Fruit fly (Drosophila melanogaster) whole organism, adult: ENCODE data around the gene CG9269.

Experiments used
- CG11617 ChIP-seq: fragments of 200-800 bp; sonication (Bioruptor generic); optimal IDR thresholded peaks from 2 replicates; lab custom pipeline; 2017; ENCODE audit warnings: mild to moderate bottlenecking, missing biosample characterization, missing genetic modification reagents, missing genetic modification characterization
- CG12768 ChIP-seq: fragments of 200-800 bp; sonication (Bioruptor generic); optimal IDR thresholded peaks from 2 replicates; lab custom pipeline; 2017; ENCODE audit warnings: missing biosample characterization, missing genetic modification characterization, mild to moderate bottlenecking, moderate library complexity, missing genetic modification reagents
- CG14711 ChIP-seq: fragments of 200-800 bp; sonication (Bioruptor generic); optimal IDR thresholded peaks from 2 replicates; lab custom pipeline; 2018; ENCODE audit warnings: missing biosample characterization, mild to moderate bottlenecking, missing genetic modification characterization, moderate library complexity
- CG1620 ChIP-seq: fragments of 200-800 bp; sonication (Bioruptor generic); optimal IDR thresholded peaks from 2 replicates; lab custom pipeline; 2016; ENCODE audit warnings: missing biosample characterization, missing genetic modification characterization
- CG33017 ChIP-seq: fragments of 200-800 bp; sonication (Bioruptor generic); optimal IDR thresholded peaks from 2 replicates; lab custom pipeline; 2018; ENCODE audit warnings: missing biosample characterization, mild to moderate bottlenecking, missing genetic modification characterization, moderate library complexity
- CG5204 ChIP-seq: fragments of 200-800 bp; sonication (Bioruptor generic); optimal IDR thresholded peaks from 2 replicates; lab custom pipeline; 2016; ENCODE audit warnings: missing biosample characterization, missing genetic modification characterization
- CG7045 ChIP-seq: fragments of 200-800 bp; sonication (Bioruptor generic); optimal IDR thresholded peaks from 2 replicates; lab custom pipeline; 2017; ENCODE audit warnings: missing biosample characterization, mild to moderate bottlenecking, missing genetic modification characterization
- CG7101 ChIP-seq: fragments of 200-800 bp; sonication (Bioruptor generic); optimal IDR thresholded peaks from 2 replicates; lab custom pipeline; 2018; ENCODE audit warnings: missing biosample characterization, mild to moderate bottlenecking, missing genetic modification characterization, moderate library complexity
- Clk ChIP-seq: fragments of 200-800 bp; sonication (Bioruptor generic); optimal IDR thresholded peaks from 2 replicates; lab custom pipeline; 2017; ENCODE audit warnings: missing biosample characterization, missing genetic modification characterization
- Crg-1 ChIP-seq: fragments of 200-800 bp; sonication (Bioruptor generic); optimal IDR thresholded peaks from 2 replicates; lab custom pipeline; 2016; ENCODE audit warnings: missing biosample characterization, missing genetic modification characterization
- Hr96 ChIP-seq: fragments of 200-800 bp; sonication (Bioruptor generic); optimal IDR thresholded peaks from 2 replicates; lab custom pipeline; 2016; ENCODE audit warnings: missing biosample characterization, missing genetic modification characterization
- Mnt ChIP-seq: fragments of 200-800 bp; sonication (Bioruptor generic); optimal IDR thresholded peaks from 2 replicates; lab custom pipeline; 2016; ENCODE audit warnings: missing biosample characterization, mild to moderate bottlenecking, missing genetic modification characterization
- bab1 ChIP-seq: fragments of 200-800 bp; sonication (Bioruptor generic); optimal IDR thresholded peaks from 3 replicates; lab custom pipeline; 2019; ENCODE audit warnings: missing biosample characterization, mild to moderate bottlenecking, missing genetic modification characterization, moderate library complexity
- cic ChIP-seq: fragments of 200-800 bp; sonication (Bioruptor generic); optimal IDR thresholded peaks from 2 replicates; lab custom pipeline; 2017; ENCODE audit warnings: missing biosample characterization, mild to moderate bottlenecking, missing genetic modification characterization, moderate library complexity
- cnc ChIP-seq, 2 experiments: fragments of >200 bp; optimal IDR thresholded peaks; 2 replicates each; lab custom pipeline; 2017
- kay ChIP-seq: fragments of 200-800 bp; sonication (Bioruptor generic); peaks from one replicate; lab custom pipeline; 2016; ENCODE audit warnings: missing biosample characterization, missing genetic modification characterization, borderline replicate concordance
- ovo ChIP-seq: fragments of 200-800 bp; sonication (Bioruptor generic); optimal IDR thresholded peaks from 2 replicates; lab custom pipeline; 2016; ENCODE audit warnings: missing biosample characterization, missing genetic modification characterization
- pad ChIP-seq: fragments of 200-800 bp; sonication (Bioruptor generic); optimal IDR thresholded peaks from 3 replicates; lab custom pipeline; 2017; ENCODE audit warnings: missing biosample characterization, missing genetic modification characterization, mild to moderate bottlenecking, moderate library complexity, missing genetic modification reagents
- tj ChIP-seq: fragments of 200-800 bp; sonication (Bioruptor generic); optimal IDR thresholded peaks from 3 replicates; lab custom pipeline; 2017; ENCODE audit warnings: missing biosample characterization, mild to moderate bottlenecking, missing genetic modification characterization, moderate library complexity
- toe ChIP-seq: fragments of 200-800 bp; sonication (Bioruptor generic); optimal IDR thresholded peaks from 2 replicates; lab custom pipeline; 2016; ENCODE audit warnings: missing biosample characterization, missing genetic modification characterization

The CG9269 gene

dm6 chr3R:13615617-13616016 lies at the start of gene CG9269:
TSS of gene CG9269 (plus strand) at chr3R:13615917.
- TF ChIP-seq CG5204 (GFP tag; lab: Kevin White, UChicago) (no peak), CG14711 (tag; lab: Kevin White, UChicago) (no peak), cnc (optimal IDR thresholded peaks at IDR 0.05; lab: Kevin White, UChicago) (no peak), Clk (no peak), tj (GFP tag; lab: Kevin White, UChicago) (no peak), CG33017 (no peak), kay (GFP tag; lab: Kevin White, UChicago) (no peak), pad (GFP tag; lab: Kevin White, UChicago) (no peak), CG12768 (GFP tag; lab: Kevin White, UChicago) (no peak), CG7045 (GFP tag; lab: Kevin White, UChicago) (no peak), ovo (GFP tag; lab: Kevin White, UChicago) (no peak), toe (GFP tag; lab: Kevin White, UChicago) (no peak), CG1620 (GFP tag; lab: Kevin White, UChicago) (no peak), Crg-1 (GFP tag; lab: Kevin White, UChicago) (no peak)

- no peak for TF ChIP-seq Crg-1 (GFP tag; lab: Kevin White, UChicago)
- no peak for TF ChIP-seq bab1
- TF ChIP-seq Mnt, result no peak
These were observed 28.0 kb upstream of the CG9269 start, which contains the start of gene CG14370 for dm6 chr3R:13587697-13588096. TSS of gene CG14370 (plus strand) at chr3R:13587997.

- TF ChIP-seq CG7101 (tag; lab: Kevin White, UChicago) (no peak), Mnt (no peak), tj (GFP tag; lab: Kevin White, UChicago) (no peak), CG1620 (GFP tag; lab: Kevin White, UChicago) (no peak), CG5204 (GFP tag; lab: Kevin White, UChicago) (no peak), Clk (no peak), CG11617 (no peak), pad (GFP tag; lab: Kevin White, UChicago) (no peak), CG7045 (GFP tag; lab: Kevin White, UChicago) (no peak), cnc (optimal IDR thresholded peaks at IDR 0.05; lab: Kevin White, UChicago) (no peak), kay (GFP tag; lab: Kevin White, UChicago) (no peak), bab1 (no peak), CG12768 (GFP tag; lab: Kevin White, UChicago) (no peak), Hr96 (GFP tag; lab: Kevin White, UChicago) (no peak), toe (GFP tag; lab: Kevin White, UChicago) (no peak), ovo (GFP tag; lab: Kevin White, UChicago) (no peak), Crg-1 (GFP tag; lab: Kevin White, UChicago) (no peak), cic (GFP tag; lab: Kevin White, UChicago) (no peak), CG33017 (no peak), CG14711 (tag; lab: Kevin White, UChicago) (no peak)
These were observed 23.2 kb upstream of the CG9269 start, which contains the start of gene CG14369 for dm6 chr3R:13592557-13592956. TSS of gene CG14369 (minus strand) at chr3R:13592657.

- TF ChIP-seq CG7101 (tag; lab: Kevin White, UChicago), result no peak
- no peak for TF ChIP-seq pad (GFP tag; lab: Kevin White, UChicago)
- TF ChIP-seq CG5204 (GFP tag; lab: Kevin White, UChicago), result no peak
- TF ChIP-seq CG33017, result no peak
- no peak for TF ChIP-seq Clk
- TF ChIP-seq Crg-1 (GFP tag; lab: Kevin White, UChicago), result no peak
- no peak for TF ChIP-seq Mnt
- no peak for TF ChIP-seq ovo (GFP tag; lab: Kevin White, UChicago)
- TF ChIP-seq toe (GFP tag; lab: Kevin White, UChicago), result no peak
- TF ChIP-seq CG12768 (GFP tag; lab: Kevin White, UChicago), result no peak
- TF ChIP-seq CG14711 (tag; lab: Kevin White, UChicago), result no peak
- TF ChIP-seq CG11617, result no peak
- TF ChIP-seq tj (GFP tag; lab: Kevin White, UChicago), result no peak
- TF ChIP-seq CG1620 (GFP tag; lab: Kevin White, UChicago), result no peak
- no peak for TF ChIP-seq cnc (optimal IDR thresholded peaks at IDR 0.05; lab: Kevin White, UChicago)
These were observed 19.3 kb upstream of the CG9269 start for dm6 chr3R:13596409-13596808.

dm6 chr3R:13600539-13600938 lies 15.2 kb upstream of the CG9269 start:
- no peak for TF ChIP-seq CG12768 (GFP tag; lab: Kevin White, UChicago)
- no peak for TF ChIP-seq Clk
- no peak for TF ChIP-seq toe (GFP tag; lab: Kevin White, UChicago)
- TF ChIP-seq CG7101 (tag; lab: Kevin White, UChicago), result no peak
- TF ChIP-seq CG11617, result no peak
- no peak for TF ChIP-seq Crg-1 (GFP tag; lab: Kevin White, UChicago)
- no peak for TF ChIP-seq ovo (GFP tag; lab: Kevin White, UChicago)
- TF ChIP-seq kay (GFP tag; lab: Kevin White, UChicago), result no peak
- no peak for TF ChIP-seq cnc (optimal IDR thresholded peaks at IDR 0.05; lab: Kevin White, UChicago)
- TF ChIP-seq Mnt, result no peak
- TF ChIP-seq Hr96 (GFP tag; lab: Kevin White, UChicago), result no peak
- TF ChIP-seq bab1, result no peak
- no peak for TF ChIP-seq CG1620 (GFP tag; lab: Kevin White, UChicago)

dm6 chr3R:13609146-13609545 lies 6.6 kb upstream of the CG9269 start, which contains the start of gene CG9759:
TSS of gene CG9759 (minus strand) at chr3R:13609246.
- TF ChIP-seq CG5204 (GFP tag; lab: Kevin White, UChicago), result no peak
- TF ChIP-seq CG11617, result no peak
- TF ChIP-seq toe (GFP tag; lab: Kevin White, UChicago), result no peak
- TF ChIP-seq CG7101 (tag; lab: Kevin White, UChicago), result no peak
- TF ChIP-seq CG33017, result no peak
- no peak for TF ChIP-seq CG7045 (GFP tag; lab: Kevin White, UChicago)
- no peak for TF ChIP-seq Crg-1 (GFP tag; lab: Kevin White, UChicago)
- no peak for TF ChIP-seq tj (GFP tag; lab: Kevin White, UChicago)
- no peak for TF ChIP-seq kay (GFP tag; lab: Kevin White, UChicago)
- TF ChIP-seq pad (GFP tag; lab: Kevin White, UChicago), result no peak
- no peak for TF ChIP-seq Hr96 (GFP tag; lab: Kevin White, UChicago)
- no peak for TF ChIP-seq cic (GFP tag; lab: Kevin White, UChicago)
- no peak for TF ChIP-seq bab1
- no peak for TF ChIP-seq CG12768 (GFP tag; lab: Kevin White, UChicago)
- no peak for TF ChIP-seq cnc (optimal IDR thresholded peaks at IDR 0.05; lab: Kevin White, UChicago)
- no peak for TF ChIP-seq CG14711 (tag; lab: Kevin White, UChicago)
- TF ChIP-seq ovo (GFP tag; lab: Kevin White, UChicago), result no peak
- TF ChIP-seq CG1620 (GFP tag; lab: Kevin White, UChicago), result no peak
